Worm (Caenorhabditis elegans) whole organism, L4 larva: Measurements from ENCODE around the gene M106.8.

Experiments used
- F26F4.8 ChIP-seq: fragments of 200-800 bp; sonication (Bioruptor generic); conservative IDR thresholded peaks from 2 replicates; pipeline ENCODE4 v1.3.6; 2022; ENCODE audit warnings: missing genetic modification characterization, missing compliant biosample characterization
- F37D6.2 ChIP-seq: sonication (generic microtip); optimal IDR thresholded peaks from 2 replicates; lab custom pipeline; 2016; ENCODE audit warnings: mild to moderate bottlenecking, missing genetic modification characterization, missing compliant biosample characterization
- F44E2.7 ChIP-seq: fragments of 200-800 bp; sonication (Bioruptor generic); IDR thresholded peaks from 2 replicates; pipeline ENCODE4 v2.1.2; 2022; ENCODE audit warnings: missing genetic modification characterization, missing compliant biosample characterization
- F49E8.2 ChIP-seq: sonication (generic microtip); optimal IDR thresholded peaks from 2 replicates; lab custom pipeline; 2016; ENCODE audit warnings: missing compliant biosample characterization, mild to moderate bottlenecking, missing genetic modification characterization, borderline replicate concordance
- Y5F2A.4 ChIP-seq: fragments of 200-800 bp; sonication (Bioruptor generic); optimal IDR thresholded peaks from 2 replicates; lab custom pipeline; 2018; ENCODE audit warnings: mild to moderate bottlenecking, missing genetic modification characterization, missing compliant biosample characterization
- ZK337.2 ChIP-seq: fragments of 200-800 bp; sonication (Bioruptor generic); IDR thresholded peaks from 2 replicates; pipeline ENCODE4 v1.3.6; 2022; ENCODE audit warnings: missing genetic modification reagents, missing genetic modification characterization, missing compliant biosample characterization
- ZK546.5 ChIP-seq, 2 experiments: sonication (generic microtip); optimal IDR thresholded peaks; 2 replicates each; lab custom pipeline; 2017; ENCODE audit warnings: missing biosample characterization in 2 of 2, missing genetic modification characterization in 2 of 2
- aha-1 ChIP-seq: fragments of 150-350 bp; peaks from one replicate; lab custom pipeline; 2014; ENCODE audit warnings: missing biosample characterization, missing genetic modification characterization
- ama-1 ChIP-seq: fragments of 150-350 bp; optimal IDR thresholded peaks from 2 replicates; lab custom pipeline; 2014; ENCODE audit warnings: inconsistent platforms, mixed read lengths
- ceh-20 ChIP-seq: fragments of 200-800 bp; sonication (Bioruptor generic); IDR thresholded peaks from 2 replicates; pipeline ENCODE4 v1.3.6; 2022; ENCODE audit warnings: missing genetic modification reagents, missing genetic modification characterization, missing compliant biosample characterization
- ceh-28 ChIP-seq: fragments of 150-350 bp; optimal IDR thresholded peaks from 2 replicates; lab custom pipeline; 2014; ENCODE audit warnings: missing biosample characterization, missing genetic modification reagents, missing genetic modification characterization
- ceh-62 ChIP-seq: sonication (generic microtip); optimal IDR thresholded peaks from 2 replicates; lab custom pipeline; 2017; ENCODE audit warnings: missing biosample characterization, missing genetic modification characterization
- cey-2 ChIP-seq: sonication (generic microtip); optimal IDR thresholded peaks from 3 replicates; lab custom pipeline; 2017; ENCODE audit warnings: missing genetic modification characterization, mild to moderate bottlenecking, missing compliant biosample characterization, antibody characterized with exemption, borderline replicate concordance; ENCODE audit not compliant: insufficient read depth
- daf-12 ChIP-seq: fragments of 150-350 bp; optimal IDR thresholded peaks from 2 replicates; lab custom pipeline; 2014; ENCODE audit warnings: missing biosample characterization, missing genetic modification reagents, missing genetic modification characterization
- daf-19 ChIP-seq: fragments of 200-800 bp; sonication (Bioruptor generic); conservative IDR thresholded peaks from 2 replicates; pipeline ENCODE4 v1.3.6; 2022; ENCODE audit warnings: missing genetic modification characterization, missing compliant biosample characterization
- daf-8 ChIP-seq: fragments of 200-800 bp; sonication (Bioruptor generic); IDR thresholded peaks from 2 replicates; pipeline ENCODE4 v1.3.6; 2022; ENCODE audit warnings: missing genetic modification characterization, missing compliant biosample characterization
- dmd-9 ChIP-seq: fragments of 200-800 bp; sonication (Bioruptor generic); IDR thresholded peaks from 2 replicates; pipeline ENCODE4 v1.3.6; 2022; ENCODE audit warnings: missing genetic modification reagents, missing genetic modification characterization, missing compliant biosample characterization
- duxl-1 ChIP-seq: sonication (generic microtip); optimal IDR thresholded peaks from 2 replicates; lab custom pipeline; 2016; ENCODE audit warnings: mild to moderate bottlenecking, missing genetic modification characterization, moderate library complexity, missing compliant biosample characterization; ENCODE audit not compliant: poor library complexity
- dve-1 ChIP-seq: sonication (generic microtip); optimal IDR thresholded peaks from 2 replicates; lab custom pipeline; 2017; ENCODE audit warnings: antibody characterized with exemption, mild to moderate bottlenecking, missing genetic modification characterization, missing compliant biosample characterization; ENCODE audit not compliant: insufficient read depth
- egl-43 ChIP-seq: fragments of 200-800 bp; sonication (Bioruptor generic); IDR thresholded peaks from 2 replicates; pipeline ENCODE4 v1.3.6; 2022; ENCODE audit warnings: missing genetic modification reagents, missing genetic modification characterization, missing compliant biosample characterization
- fkh-10 ChIP-seq: fragments of 150-350 bp; optimal IDR thresholded peaks from 2 replicates; lab custom pipeline; 2014; ENCODE audit warnings: missing biosample characterization, missing genetic modification reagents, missing genetic modification characterization
- hif-1 ChIP-seq, 2 experiments: sonication (generic microtip); optimal IDR thresholded peaks; 2 replicates each; lab custom pipeline; 2016 to 2017; ENCODE audit warnings: missing compliant biosample characterization in 2 of 2, missing genetic modification characterization in 2 of 2, missing genetic modification reagents in 2 of 2, missing genotype in 2 of 2, mild to moderate bottlenecking in 1 of 2
- hlh-11 ChIP-seq: fragments of 200-800 bp; sonication (Bioruptor generic); optimal IDR thresholded peaks from 2 replicates; lab custom pipeline; 2018; ENCODE audit warnings: mild to moderate bottlenecking, missing genetic modification characterization, missing compliant biosample characterization
- hmg-1.1 ChIP-seq: fragments of 200-800 bp; sonication (Bioruptor generic); IDR thresholded peaks from 2 replicates; pipeline ENCODE4 v1.3.6; 2022; ENCODE audit warnings: missing genetic modification reagents, missing genetic modification characterization, missing compliant biosample characterization
- lin-13 ChIP-seq: fragments of 150-350 bp; optimal IDR thresholded peaks from 2 replicates; lab custom pipeline; 2014; ENCODE audit warnings: missing biosample characterization, missing genetic modification reagents, missing genetic modification characterization
- lin-29 ChIP-seq: fragments of 200-800 bp; sonication (Bioruptor generic); IDR thresholded peaks from 2 replicates; pipeline ENCODE4 v1.3.6; 2022; ENCODE audit warnings: missing genetic modification reagents, missing genetic modification characterization, missing compliant biosample characterization
- lin-38 ChIP-seq: fragments of 200-800 bp; sonication (Bioruptor generic); IDR thresholded peaks from 2 replicates; pipeline ENCODE4 v1.3.6; 2022; ENCODE audit warnings: missing genetic modification reagents, missing genetic modification characterization, missing compliant biosample characterization
- lin-39 ChIP-seq: fragments of 150-350 bp; optimal IDR thresholded peaks from 2 replicates; lab custom pipeline; 2014; ENCODE audit warnings: missing biosample characterization, missing genetic modification reagents, missing genetic modification characterization
- lsy-2 ChIP-seq, 2 experiments: fragments of 150-350 bp in 1 of 2; sonication (generic microtip) in 1 of 2; optimal IDR thresholded peaks; 2 replicates each; lab custom pipeline; 2014 to 2017; ENCODE audit warnings: missing biosample characterization in 2 of 2, missing genetic modification characterization in 2 of 2
- madf-5 ChIP-seq, 2 experiments: fragments of 200-800 bp; sonication (Bioruptor generic); IDR thresholded peaks; 2 replicates each; pipeline ENCODE4 v1.3.6; 2022; ENCODE audit warnings: missing compliant biosample characterization in 2 of 2, missing genetic modification characterization in 2 of 2
- mdl-1 ChIP-seq, 2 experiments: fragments of 150-350 bp in 1 of 2; sonication (generic microtip) in 1 of 2; optimal IDR thresholded peaks; 2 replicates each; lab custom pipeline; 2014 to 2017; ENCODE audit warnings: missing biosample characterization in 2 of 2, missing genetic modification characterization in 2 of 2
- mxl-3 ChIP-seq: fragments of 200-800 bp; sonication (Bioruptor generic); optimal IDR thresholded peaks from 2 replicates; lab custom pipeline; 2018; ENCODE audit warnings: mild to moderate bottlenecking, missing genetic modification characterization, missing compliant biosample characterization
- nhr-10 ChIP-seq: fragments of 150-350 bp; optimal IDR thresholded peaks from 2 replicates; lab custom pipeline; 2014; ENCODE audit warnings: missing biosample characterization, missing genetic modification characterization
- nhr-237 ChIP-seq: sonication (generic microtip); optimal IDR thresholded peaks from 2 replicates; lab custom pipeline; 2017; ENCODE audit warnings: missing biosample characterization, missing genetic modification characterization
- nhr-25 ChIP-seq: sonication (generic microtip); optimal IDR thresholded peaks from 2 replicates; lab custom pipeline; 2017; ENCODE audit warnings: missing genetic modification characterization, mild to moderate bottlenecking, missing compliant biosample characterization, antibody characterized with exemption, moderate library complexity, borderline replicate concordance; ENCODE audit not compliant: insufficient read depth
- nhr-42 ChIP-seq: fragments of 200-800 bp; sonication (Bioruptor generic); IDR thresholded peaks from 2 replicates; pipeline ENCODE4 v1.3.6; 2022; ENCODE audit warnings: missing genetic modification characterization, missing compliant biosample characterization
- nhr-48 ChIP-seq: sonication (generic microtip); optimal IDR thresholded peaks from 2 replicates; lab custom pipeline; 2016; ENCODE audit warnings: mild to moderate bottlenecking, missing genetic modification characterization, missing compliant biosample characterization
- nhr-6 ChIP-seq: fragments of 150-350 bp; optimal IDR thresholded peaks from 2 replicates; lab custom pipeline; 2014; ENCODE audit warnings: missing biosample characterization, missing genetic modification characterization
- nhr-77 ChIP-seq: fragments of 150-350 bp; optimal IDR thresholded peaks from 2 replicates; lab custom pipeline; 2014; ENCODE audit warnings: missing biosample characterization, missing genetic modification characterization
- php-3 ChIP-seq: fragments of 200-800 bp; sonication (Bioruptor generic); IDR thresholded peaks from 2 replicates; pipeline ENCODE4 v1.3.6; 2022; ENCODE audit warnings: missing genetic modification reagents, missing genetic modification characterization, missing compliant biosample characterization
- pqm-1 ChIP-seq: sonication (generic microtip); optimal IDR thresholded peaks from 2 replicates; lab custom pipeline; 2017; ENCODE audit warnings: missing biosample characterization, missing genetic modification characterization
- rbr-2 ChIP-seq: sonication (generic microtip); optimal IDR thresholded peaks from 2 replicates; lab custom pipeline; 2016; ENCODE audit warnings: missing genotype, missing genetic modification characterization, missing compliant biosample characterization
- saeg-2 ChIP-seq: fragments of 200-800 bp; sonication (Bioruptor generic); IDR thresholded peaks from 2 replicates; pipeline ENCODE4 v1.3.6; 2022; ENCODE audit warnings: missing genetic modification reagents, missing genetic modification characterization, missing compliant biosample characterization
- sdz-12 ChIP-seq: fragments of 200-800 bp; sonication (Bioruptor generic); optimal IDR thresholded peaks from 2 replicates; lab custom pipeline; 2018; ENCODE audit warnings: mild to moderate bottlenecking, missing genetic modification characterization, missing compliant biosample characterization
- spr-3 ChIP-seq: fragments of 200-800 bp; sonication (Bioruptor generic); optimal IDR thresholded peaks from 2 replicates; lab custom pipeline; 2018; ENCODE audit warnings: mild to moderate bottlenecking, missing genetic modification characterization, missing compliant biosample characterization
- unc-62 ChIP-seq, 3 experiments: fragments of 150-350 bp in 1 of 3; sonication (generic microtip); optimal IDR thresholded peaks in 2 of 3; peaks in 1 of 3; 1 replicate in 1 of 3; 2 replicates in 2 of 3; lab custom pipeline; 2014 to 2017; ENCODE audit warnings: missing biosample characterization in 3 of 3, missing genetic modification characterization in 3 of 3, missing genetic modification reagents in 3 of 3, missing genotype in 1 of 3
- vab-7 ChIP-seq: fragments of 200-800 bp; sonication (Bioruptor generic); IDR thresholded peaks from 2 replicates; pipeline ENCODE4 v1.3.6; 2022; ENCODE audit warnings: missing genetic modification reagents, missing genetic modification characterization, missing compliant biosample characterization
- zag-1 ChIP-seq: fragments of 150-350 bp; optimal IDR thresholded peaks from 2 replicates; lab custom pipeline; 2014; ENCODE audit warnings: missing biosample characterization, missing genetic modification characterization
- zfp-3 ChIP-seq: fragments of 200-800 bp; sonication (Bioruptor generic); conservative IDR thresholded peaks from 2 replicates; pipeline ENCODE4 v1.3.6; 2022; ENCODE audit warnings: missing genetic modification reagents, missing genetic modification characterization, missing compliant biosample characterization
- zip-2 ChIP-seq: fragments of 150-350 bp; optimal IDR thresholded peaks from 2 replicates; lab custom pipeline; 2014; ENCODE audit warnings: missing biosample characterization, missing genetic modification characterization
- ztf-7 ChIP-seq: fragments of 150-350 bp; optimal IDR thresholded peaks from 2 replicates; lab custom pipeline; 2014; ENCODE audit warnings: missing biosample characterization, missing genetic modification characterization

M106.8 gene

ce11 chrII:10824046-10824445 lies 19.4 kb downstream of the M106.8 start, which contains the start of the genes R06F6.12 and mix-1 (continued):
- TF ChIP-seq vab-7 (GFP tag; lab: Robert Waterston, UW), result no peak
- peak; percentile 22 for TF ChIP-seq hlh-11
- no peak for TF ChIP-seq lin-29 (GFP tag; lab: Robert Waterston, UW)
- no peak for TF ChIP-seq cey-2 (tag; lab: Kevin White, UChicago)
- TF ChIP-seq lin-13 (GFP tag; lab: Kevin White, UChicago), result no peak
- no peak for TF ChIP-seq fkh-10
- no peak for TF ChIP-seq hmg-1.1 (GFP tag; lab: Robert Waterston, UW)
- TF ChIP-seq egl-43 (GFP tag; lab: Robert Waterston, UW), result no peak
- TF ChIP-seq aha-1 (tag; lab: Kevin White, UChicago), result peak; percentile 63
- TF ChIP-seq ZK337.2, result no peak
- no peak for TF ChIP-seq zfp-3 (GFP tag; lab: Robert Waterston, UW)
- TF ChIP-seq ceh-28 (tag; lab: Kevin White, UChicago), result no peak
- TF ChIP-seq ceh-20 (GFP tag; lab: Robert Waterston, UW), result no peak
- TF ChIP-seq daf-19 (GFP tag; lab: Robert Waterston, UW), result no peak
- TF ChIP-seq php-3 (GFP tag; lab: Robert Waterston, UW), result no peak
- TF ChIP-seq ceh-62 (tag; lab: Kevin White, UChicago), result no peak
- no peak for TF ChIP-seq mdl-1 (tag; optimal IDR thresholded peaks at IDR 0.05; lab: Kevin White, UChicago)
- TF ChIP-seq mxl-3 (GFP tag; lab: Kevin White, UChicago), result no peak
- no peak for TF ChIP-seq unc-62 (GFP tag; optimal IDR thresholded peaks at IDR 0.05 in 1 of 2; lab: Kevin White, UChicago)
- TF ChIP-seq unc-62 (tag; optimal IDR thresholded peaks at IDR 0.05; lab: Kevin White, UChicago), result no peak
- no peak for TF ChIP-seq nhr-48 (tag; lab: Kevin White, UChicago)
- TF ChIP-seq lsy-2 (tag; optimal IDR thresholded peaks at IDR 0.05; lab: Kevin White, UChicago), result peak; percentile 10 to 83
- peak; percentile 41 for TF ChIP-seq rbr-2 (tag; lab: Kevin White, UChicago)
- peak; percentile 73 for TF ChIP-seq lin-38 (GFP tag; lab: Robert Waterston, UW)
- TF ChIP-seq nhr-77 (tag; lab: Kevin White, UChicago), result no peak
- TF ChIP-seq F37D6.2 (tag; lab: Kevin White, UChicago), result no peak
- TF ChIP-seq ztf-7 (tag; lab: Kevin White, UChicago), result no peak
- no peak for TF ChIP-seq daf-12 (tag; lab: Kevin White, UChicago)
- TF ChIP-seq Y5F2A.4 (GFP tag; lab: Kevin White, UChicago), result no peak
- no peak for TF ChIP-seq F44E2.7 (GFP tag; lab: Robert Waterston, UW)
- TF ChIP-seq lin-39, result no peak
- no peak for TF ChIP-seq F49E8.2 (tag; lab: Kevin White, UChicago)
- TF ChIP-seq dve-1 (tag; lab: Kevin White, UChicago), result peak; percentile 40
- TF ChIP-seq saeg-2, result no peak
- TF ChIP-seq F26F4.8 (GFP tag; lab: Robert Waterston, UW), result no peak
- TF ChIP-seq nhr-10, result no peak
- TF ChIP-seq daf-8 (GFP tag; lab: Robert Waterston, UW), result no peak
- TF ChIP-seq dmd-9 (GFP tag; lab: Robert Waterston, UW), result no peak
- TF ChIP-seq hif-1 (tag; optimal IDR thresholded peaks at IDR 0.05; lab: Kevin White, UChicago), result peak in 1 of 2 experiments; percentile 6
- no peak for TF ChIP-seq spr-3 (GFP tag; lab: Kevin White, UChicago)
- no peak for TF ChIP-seq zip-2 (tag; lab: Kevin White, UChicago)
- TF ChIP-seq ZK546.5 (tag; optimal IDR thresholded peaks at IDR 0.05; lab: Kevin White, UChicago), result no peak
- TF ChIP-seq ama-1 (lab: Kevin White, UChicago), result no peak
- no peak for TF ChIP-seq sdz-12 (GFP tag; lab: Kevin White, UChicago)
- no peak for TF ChIP-seq nhr-42 (GFP tag; lab: Robert Waterston, UW)
- TF ChIP-seq nhr-25 (tag; lab: Kevin White, UChicago), result no peak
- no peak for TF ChIP-seq madf-5 (GFP tag; IDR thresholded peaks at IDR 0.05; lab: Robert Waterston, UW)
- TF ChIP-seq nhr-237 (tag; lab: Kevin White, UChicago), result no peak
- no peak for TF ChIP-seq zag-1 (tag; lab: Kevin White, UChicago)
- TF ChIP-seq nhr-6 (tag; lab: Kevin White, UChicago), result peak; percentile 2
- no peak for TF ChIP-seq pqm-1 (tag; lab: Kevin White, UChicago)
- TF ChIP-seq duxl-1 (tag; lab: Kevin White, UChicago), result no peak
